Fruit fly (Drosophila melanogaster): ENCODE results near the gene Tpc1.

Tpc1 gene

DNA sequence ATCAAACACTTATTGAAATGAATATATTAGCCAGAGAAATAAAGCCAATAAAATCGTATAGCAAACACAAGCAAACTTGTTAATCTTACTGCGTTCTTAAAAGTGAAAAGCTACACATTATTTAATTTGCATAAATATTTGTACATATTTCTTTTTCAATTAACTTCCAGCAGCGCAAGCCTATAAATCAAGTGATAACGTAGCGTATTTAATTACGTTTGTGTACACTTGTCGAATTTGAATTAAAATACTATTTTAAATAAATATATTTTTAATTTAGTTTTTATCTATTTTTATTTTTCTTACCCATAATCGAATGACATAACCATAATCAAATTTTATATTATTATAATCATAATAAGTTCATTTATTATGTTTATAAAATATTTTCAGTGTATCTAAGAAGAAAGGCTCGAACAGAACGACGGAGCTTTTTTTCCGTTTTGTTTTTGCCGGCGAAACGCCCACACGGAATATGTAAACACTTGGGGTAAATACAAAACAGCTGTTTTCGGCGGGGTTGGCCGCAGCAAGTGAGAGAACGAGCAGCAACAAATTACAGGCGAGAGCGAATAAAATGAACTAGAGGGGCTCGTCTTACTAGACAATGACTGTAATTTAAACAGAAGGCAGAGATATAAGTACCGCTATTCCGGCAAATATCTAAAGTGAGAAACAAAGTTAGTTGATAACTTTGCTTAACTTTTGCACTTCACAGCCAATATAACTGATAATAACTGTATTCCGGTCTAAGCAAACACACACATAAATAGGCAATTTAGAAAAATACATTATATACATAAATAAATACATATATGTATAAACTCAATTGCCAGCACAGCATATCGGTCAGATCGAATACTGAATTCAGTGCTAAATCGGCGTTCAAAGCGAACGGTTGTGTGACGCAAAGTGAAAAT is 6.2 kb downstream of the Tpc1 start, which contains the start of gene Sodh2 (continued):
- TF ChIP-seq Optix (GFP tag; IDR thresholded peaks at IDR 0.05) = peak; percentile 47; the same call in 1 of the 3 replicates
- TF ChIP-seq CG2712 (tag; optimal IDR thresholded peaks at IDR 0.05) = peak; percentile 85
- peak; percentile 78 for TF ChIP-seq Atf6 (GFP tag; IDR thresholded peaks at IDR 0.05)
- 0 out of 3 replicates have a peak, but pooled peaks have one; percentile 38 for TF ChIP-seq z (GFP tag; IDR thresholded peaks at IDR 0.05)
- TF ChIP-seq vvl (GFP tag; IDR thresholded peaks at IDR 0.05) = peak; percentile 79
- peak; percentile 59 for TF ChIP-seq D19B (GFP tag; optimal IDR thresholded peaks at IDR 0.05)
- peak; percentile 53 for TF ChIP-seq CG8944 (GFP tag; optimal IDR thresholded peaks at IDR 0.05)
- TF ChIP-seq mam (GFP tag; optimal IDR thresholded peaks at IDR 0.05) = peak; percentile 84
- TF ChIP-seq CG17186 (GFP tag; optimal IDR thresholded peaks at IDR 0.05) = no peak
- no peak for TF ChIP-seq yki (optimal IDR thresholded peaks at IDR 0.05)
- peak; percentile 67 for TF ChIP-seq Deaf1 (tag; optimal IDR thresholded peaks at IDR 0.05)
- TF ChIP-seq CG10565 (GFP tag; optimal IDR thresholded peaks at IDR 0.05) = no peak
- TF ChIP-seq fd96Cb (tag; optimal IDR thresholded peaks at IDR 0.05) = peak; percentile 39
- peak; percentile 47 for TF ChIP-seq Xbp1 (GFP tag; optimal IDR thresholded peaks at IDR 0.05)
- peak; percentile 81 for TF ChIP-seq CG18262 (tag; optimal IDR thresholded peaks at IDR 0.05)
- peak; percentile 37 for TF ChIP-seq ab (GFP tag; optimal IDR thresholded peaks at IDR 0.05)
- peak; percentile 71 for TF ChIP-seq CHES-1-like (GFP tag; optimal IDR thresholded peaks at IDR 0.05)
- peak; percentile 52 for TF ChIP-seq CG4424 (GFP tag; optimal IDR thresholded peaks at IDR 0.05)
- TF ChIP-seq Stat92E (GFP tag; optimal IDR thresholded peaks at IDR 0.05) = no peak
- TF ChIP-seq CG14441 (GFP tag; IDR thresholded peaks at IDR 0.05) = peak; percentile 88
- TF ChIP-seq trem (tag; optimal IDR thresholded peaks at IDR 0.05) = peak; percentile 44
- peak; percentile 14 for TF ChIP-seq CG1602 (GFP tag; optimal IDR thresholded peaks at IDR 0.05)
- peak in 1 of 2 experiments; percentile 78 for TF ChIP-seq crp (GFP tag; optimal IDR thresholded peaks at IDR 0.05)

DNA sequence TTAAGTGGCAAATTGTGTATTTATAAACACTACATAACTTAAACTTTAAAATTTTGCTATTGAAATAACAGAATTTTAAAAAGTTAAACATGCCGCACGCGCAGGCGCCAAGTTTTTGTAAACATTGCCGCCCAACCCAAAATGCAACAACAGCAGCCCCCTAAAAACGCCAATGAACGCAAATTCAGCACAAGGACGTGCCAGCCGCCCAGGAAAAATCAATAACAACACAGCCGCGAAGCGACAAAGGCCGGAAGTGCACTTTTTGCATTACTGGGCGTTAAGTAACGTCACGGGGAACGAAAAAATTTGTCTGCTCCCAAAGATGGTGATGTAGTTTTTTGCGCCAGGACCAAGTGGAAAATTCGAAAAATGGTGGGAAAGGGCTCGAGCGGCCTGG is 9.2 kb downstream of the Tpc1 start, which contains the start of gene CG4596:
TSS of gene CG4596 (plus strand) at position 219 of the 400 bp plus-strand sequence.
- TF ChIP-seq CG14014 (GFP tag; IDR thresholded peaks at IDR 0.05) = no peak
- no peak for TF ChIP-seq D19B (GFP tag; optimal IDR thresholded peaks at IDR 0.05)
- TF ChIP-seq zfh2 (GFP tag; optimal IDR thresholded peaks at IDR 0.05) = no peak
- TF ChIP-seq C15 (GFP tag; IDR thresholded peaks at IDR 0.05) = no peak
- TF ChIP-seq sens-2 (GFP tag; IDR thresholded peaks at IDR 0.05) = no peak
- TF ChIP-seq sr (GFP tag; IDR thresholded peaks at IDR 0.05) = no peak
- TF ChIP-seq CG12104 (GFP tag; optimal IDR thresholded peaks at IDR 0.05) = no peak
- no peak for TF ChIP-seq CG4282 (GFP tag; optimal IDR thresholded peaks at IDR 0.05)
- no peak for TF ChIP-seq CG15601 (tag; optimal IDR thresholded peaks at IDR 0.05)
- no peak for TF ChIP-seq Atf3 (GFP tag; optimal IDR thresholded peaks at IDR 0.05)
- no peak for TF ChIP-seq CG8281 (tag; optimal IDR thresholded peaks at IDR 0.05)
- TF ChIP-seq MBD-R2 (GFP tag; IDR thresholded peaks at IDR 0.05) = 0 out of 2 replicates have a peak, but pooled peaks have one; percentile 33
- no peak for TF ChIP-seq gfzf (GFP tag; optimal IDR thresholded peaks at IDR 0.05)
- TF ChIP-seq CG4617 (GFP tag; optimal IDR thresholded peaks at IDR 0.05; ENCODE audit: borderline replicate concordance) = no peak
- TF ChIP-seq CG32532 (GFP tag; IDR thresholded peaks at IDR 0.05) = no peak
- no peak for TF ChIP-seq HmgZ (tag; optimal IDR thresholded peaks at IDR 0.05)
- no peak for TF ChIP-seq ken (GFP tag; IDR thresholded peaks at IDR 0.05)
- no peak for TF ChIP-seq CG7839 (tag; optimal IDR thresholded peaks at IDR 0.05)
- no peak for TF ChIP-seq Poxn (GFP tag; IDR thresholded peaks at IDR 0.05)
- TF ChIP-seq CG8290 (GFP tag; optimal IDR thresholded peaks at IDR 0.05) = no peak
- no peak for TF ChIP-seq CG8290 (tag; optimal IDR thresholded peaks at IDR 0.05)
- TF ChIP-seq HLH4C (GFP tag; IDR thresholded peaks at IDR 0.05; ENCODE audit: partially characterized antibody) = no peak
- peak; percentile 1 for TF ChIP-seq Med (GFP tag)
- no peak for TF ChIP-seq CG10366 (GFP tag; IDR thresholded peaks at IDR 0.05)
- no peak for TF ChIP-seq twi (tag; optimal IDR thresholded peaks at IDR 0.05)
- TF ChIP-seq CG6683 (GFP tag; optimal IDR thresholded peaks at IDR 0.05) = no peak
- TF ChIP-seq ewg (GFP tag; optimal IDR thresholded peaks at IDR 0.05) = peak; percentile 83
- peak; percentile 98 for TF ChIP-seq onecut (GFP tag; IDR thresholded peaks at IDR 0.05)
